Worm (Caenorhabditis elegans) whole organism, L1 larva: ENCODE measurements around the gene F22H10.11.

Experiments
- Y116A8C.19 ChIP-seq: sonication (generic microtip); optimal IDR thresholded peaks from 2 replicates; lab custom pipeline; 2016; ENCODE audit warnings: missing compliant biosample characterization, missing genetic modification characterization, borderline replicate concordance
- fos-1 ChIP-seq: fragments of 150-350 bp; optimal IDR thresholded peaks from 2 replicates; lab custom pipeline; 2014; ENCODE audit warnings: missing biosample characterization, missing genetic modification characterization
- hlh-4 ChIP-seq: sonication (generic microtip); optimal IDR thresholded peaks from 2 replicates; lab custom pipeline; 2016; ENCODE audit warnings: mild to moderate bottlenecking, missing genetic modification characterization, missing compliant biosample characterization
- lin-15B ChIP-seq: fragments of 150-350 bp; sonication (generic microtip); optimal IDR thresholded peaks from 3 replicates; lab custom pipeline; 2014; ENCODE audit warnings: missing biosample characterization, missing genetic modification characterization
- lsy-2 ChIP-seq, 2 experiments: fragments of 150-350 bp; optimal IDR thresholded peaks; 2 replicates each; lab custom pipeline; 2014; ENCODE audit warnings: missing biosample characterization in 2 of 2, missing genetic modification characterization in 2 of 2
- nhr-11 ChIP-seq: fragments of 150-350 bp; optimal IDR thresholded peaks from 2 replicates; lab custom pipeline; 2014; ENCODE audit warnings: missing biosample characterization, missing genetic modification characterization
- nhr-12 ChIP-seq: sonication (generic microtip); optimal IDR thresholded peaks from 2 replicates; lab custom pipeline; 2017; ENCODE audit warnings: missing biosample characterization, missing genetic modification characterization
- nhr-20 ChIP-seq: sonication (generic microtip); optimal IDR thresholded peaks from 2 replicates; lab custom pipeline; 2016; ENCODE audit warnings: mild to moderate bottlenecking, missing genetic modification characterization, missing compliant biosample characterization
- nhr-77 ChIP-seq: fragments of 150-350 bp; optimal IDR thresholded peaks from 2 replicates; lab custom pipeline; 2014; ENCODE audit warnings: missing biosample characterization, missing genetic modification characterization

- TF ChIP-seq nhr-11 (tag; lab: Kevin White, UChicago) (no peak), hlh-4 (no peak), fos-1 (tag; lab: Kevin White, UChicago) (no peak), Y116A8C.19 (no peak), nhr-12 (tag; lab: Kevin White, UChicago) (no peak), lin-15B (tag; lab: Kevin White, UChicago) (no peak), lsy-2 (tag; optimal IDR thresholded peaks at IDR 0.05; lab: Kevin White, UChicago) (no peak), nhr-77 (tag; lab: Kevin White, UChicago) (no peak), nhr-20 (tag; lab: Kevin White, UChicago) (no peak)
Observed at ce11 chrX:16674632-16675031, 13.2 kb downstream of the F22H10.11 start, which contains the start of gene tag-343.
